Fruit fly (Drosophila melanogaster) whole organism, prepupa: ENCODE results near the gene dnc.

Source experiments
- dac ChIP-seq: fragments of 200-800 bp; sonication (Bioruptor generic); optimal IDR thresholded peaks from 2 replicates; lab custom pipeline; 2017; ENCODE audit warnings: missing biosample characterization, mild to moderate bottlenecking, missing genetic modification characterization
- esn ChIP-seq: fragments of 200-800 bp; sonication (Bioruptor generic); optimal IDR thresholded peaks from 2 replicates; lab custom pipeline; 2016; ENCODE audit warnings: missing biosample characterization, mild to moderate bottlenecking, missing genetic modification characterization, moderate library complexity
- net ChIP-seq: fragments of 200-800 bp; sonication (Bioruptor generic); optimal IDR thresholded peaks from 3 replicates; lab custom pipeline; 2016; ENCODE audit warnings: missing biosample characterization, missing genetic modification characterization

dm6 chrX:3382605-3383271 is 206.5 kb downstream of the dnc start:
- TF ChIP-seq net (GFP tag; lab: Kevin White, UChicago) (no peak), esn (no peak), dac (GFP tag; lab: Kevin White, UChicago) (no peak)
